Fruit fly (Drosophila melanogaster): Measurements from ENCODE around the gene CG17380.

The CG17380 gene

DNA sequence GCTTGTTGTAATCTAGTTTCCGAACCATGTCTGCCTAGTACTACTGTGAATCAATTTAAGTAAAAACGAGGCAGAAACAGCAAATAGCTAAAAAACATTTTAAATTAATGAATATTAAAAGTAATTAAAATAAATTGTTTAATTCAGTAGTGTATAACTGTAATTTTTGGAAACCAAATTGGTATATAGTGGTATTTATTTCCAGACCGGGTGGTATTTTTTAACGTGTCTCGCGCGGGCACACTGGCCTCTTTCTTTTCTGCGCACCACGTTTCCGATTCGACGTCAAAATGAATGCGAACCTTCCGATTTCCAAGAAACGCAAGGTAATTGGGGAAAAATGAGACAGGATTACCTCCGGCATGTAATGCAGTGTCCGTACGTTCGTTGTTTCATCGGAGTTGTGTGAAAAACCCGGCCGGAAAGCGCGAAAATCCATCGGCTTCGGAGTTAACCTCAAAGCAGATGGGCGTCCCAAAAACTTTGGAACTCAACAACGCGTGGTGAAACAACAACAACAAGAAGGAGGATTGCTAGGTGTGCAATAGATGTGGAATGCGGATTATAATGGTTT lies 44.9 kb downstream of the CG17380 start, which contains the start of gene RpS3 (continued):
- TF ChIP-seq dysf (GFP tag; IDR thresholded peaks at IDR 0.05), result 0 out of 3 replicates have a peak, but pooled peaks have one; percentile 31
- TF ChIP-seq pb (GFP tag; optimal IDR thresholded peaks at IDR 0.05), result no peak
- TF ChIP-seq fd64A (GFP tag; optimal IDR thresholded peaks at IDR 0.05), result no peak
- no peak for TF ChIP-seq Gug (GFP tag; IDR thresholded peaks at IDR 0.05)
- peak; percentile 99 for TF ChIP-seq CG14710 (tag; optimal IDR thresholded peaks at IDR 0.05)
- peak; percentile 23 for TF ChIP-seq fu2 (GFP tag; optimal IDR thresholded peaks at IDR 0.05)
- peak; percentile 26 for TF ChIP-seq HHEX (GFP tag; optimal IDR thresholded peaks at IDR 0.05)
- TF ChIP-seq CG8290 (GFP tag; optimal IDR thresholded peaks at IDR 0.05), result peak; percentile 23
- TF ChIP-seq CG8290 (tag; optimal IDR thresholded peaks at IDR 0.05), result peak in 1 of 2 experiments; percentile 50
- peak; percentile 32; the same call in 1 of the 2 replicates for TF ChIP-seq CG3847 (GFP tag; IDR thresholded peaks at IDR 0.05)
- TF ChIP-seq CG13894 (tag; optimal IDR thresholded peaks at IDR 0.05), result peak; percentile 30
- TF ChIP-seq CG11695 (GFP tag; IDR thresholded peaks at IDR 0.05), result peak; percentile 45; the same call in 2 of the 3 replicates
- peak; percentile 16; the same call in 1 of the 2 replicates for TF ChIP-seq stc (GFP tag; IDR thresholded peaks at IDR 0.05)
- peak; percentile 78 for TF ChIP-seq ewg (GFP tag; optimal IDR thresholded peaks at IDR 0.05)
- peak; percentile 69 for TF ChIP-seq nerfin-1 (tag; optimal IDR thresholded peaks at IDR 0.05)
- peak; percentile 7 for TF ChIP-seq CG18011 (GFP tag; optimal IDR thresholded peaks at IDR 0.05)
- peak; percentile 14 for TF ChIP-seq salm (tag; optimal IDR thresholded peaks at IDR 0.05)
- no peak for TF ChIP-seq Doc2 (GFP tag; IDR thresholded peaks at IDR 0.05)
- TF ChIP-seq lola (GFP tag; optimal IDR thresholded peaks at IDR 0.05), result peak in 1 of 3 experiments; percentile 24
- 0 out of 2 replicates have a peak, but pooled peaks have one; percentile 23 for TF ChIP-seq amos (GFP tag; IDR thresholded peaks at IDR 0.05; ENCODE audit: partially characterized antibody)
- no peak for TF ChIP-seq zen2 (GFP tag; IDR thresholded peaks at IDR 0.05; ENCODE audit: partially characterized antibody)
- TF ChIP-seq CG12659 (GFP tag; optimal IDR thresholded peaks at IDR 0.05), result peak; percentile 50
- TF ChIP-seq bsh (GFP tag; optimal IDR thresholded peaks at IDR 0.05), result peak in 1 of 2 experiments; percentile 45
- peak; percentile 83 for TF ChIP-seq CG9797 (GFP tag; optimal IDR thresholded peaks at IDR 0.05)
- TF ChIP-seq dmrt99B (tag; optimal IDR thresholded peaks at IDR 0.05), result peak; percentile 23
- no peak for TF ChIP-seq E2f1 (GFP tag; IDR thresholded peaks at IDR 0.05)
- TF ChIP-seq fd102C (GFP tag; optimal IDR thresholded peaks at IDR 0.05), result no peak
- peak; percentile 57 for TF ChIP-seq Med (GFP tag)
- peak; percentile 15 for TF ChIP-seq CG8359 (GFP tag; optimal IDR thresholded peaks at IDR 0.05; ENCODE audit: borderline replicate concordance)
- TF ChIP-seq exex (tag; optimal IDR thresholded peaks at IDR 0.05), result peak; percentile 9
- TF ChIP-seq CG18262 (tag; optimal IDR thresholded peaks at IDR 0.05), result peak; percentile 16
- TF ChIP-seq Fer3 (tag; optimal IDR thresholded peaks at IDR 0.05), result no peak
- TF ChIP-seq Stat92E (GFP tag; optimal IDR thresholded peaks at IDR 0.05), result peak in 1 of 3 experiments; percentile 40
- peak; percentile 57 for TF ChIP-seq CG11504 (tag; optimal IDR thresholded peaks at IDR 0.05)
- TF ChIP-seq Usf (GFP tag; optimal IDR thresholded peaks at IDR 0.05), result no peak
- no peak for TF ChIP-seq CG1602 (GFP tag; optimal IDR thresholded peaks at IDR 0.05)
- 0 out of 2 replicates have a peak, but pooled peaks have one; percentile 17 for TF ChIP-seq tna (GFP tag; IDR thresholded peaks at IDR 0.05; ENCODE audit: partially characterized antibody)
- TF ChIP-seq scrt (GFP tag; optimal IDR thresholded peaks at IDR 0.05), result peak; percentile 27
- TF ChIP-seq Dek (tag; optimal IDR thresholded peaks at IDR 0.05), result peak; percentile 43
- TF ChIP-seq gfzf (GFP tag; optimal IDR thresholded peaks at IDR 0.05), result peak; percentile 71
- TF ChIP-seq gcm2 (GFP tag; optimal IDR thresholded peaks at IDR 0.05), result no peak
- no peak for TF ChIP-seq Optix (GFP tag; IDR thresholded peaks at IDR 0.05)
- TF ChIP-seq CTCF (GFP tag; optimal IDR thresholded peaks at IDR 0.05), result peak; percentile 73
- TF ChIP-seq fru (optimal IDR thresholded peaks at IDR 0.05), result no peak
- peak; percentile 59 for TF ChIP-seq CG2116 (GFP tag; optimal IDR thresholded peaks at IDR 0.05)
- TF ChIP-seq phol (tag; optimal IDR thresholded peaks at IDR 0.05), result peak; percentile 70
- peak; percentile 29 for TF ChIP-seq caup (GFP tag; optimal IDR thresholded peaks at IDR 0.05; ENCODE audit: severe bottlenecking)
- TF ChIP-seq sd (tag; optimal IDR thresholded peaks at IDR 0.05), result peak; percentile 31

Measured in whole organism, embryonic.